Fruit fly (Drosophila melanogaster): ENCODE data around the gene Snup.

Snup gene

dm6 chr3L:2647523-2648378 lies 4.1 kb upstream of the Snup start, which contains the start of gene CG1246:
TSS of gene CG1246 (plus strand) at chr3L:2648048.
- TF ChIP-seq usp (GFP tag; optimal IDR thresholded peaks at IDR 0.05) (no peak), pan (optimal IDR thresholded peaks at IDR 0.05) (no peak), EcR (GFP tag; optimal IDR thresholded peaks at IDR 0.05) (no peak), CG8478 (optimal IDR thresholded peaks at IDR 0.05) (no peak), psq (optimal IDR thresholded peaks at IDR 0.05) (no peak), Dll (optimal IDR thresholded peaks at IDR 0.05) (no peak)

- TF ChIP-seq pan (optimal IDR thresholded peaks at IDR 0.05) (no peak), EcR (GFP tag; optimal IDR thresholded peaks at IDR 0.05) (no peak), Dll (optimal IDR thresholded peaks at IDR 0.05) (no peak), CG8478 (optimal IDR thresholded peaks at IDR 0.05) (no peak), usp (GFP tag; optimal IDR thresholded peaks at IDR 0.05) (no peak)
Observed at dm6 chr3L:2659339-2659738, 7.5 kb downstream of the Snup start, which contains the start of gene CG33233. TSS of gene CG33233 (plus strand) at chr3L:2659639.

DNA sequence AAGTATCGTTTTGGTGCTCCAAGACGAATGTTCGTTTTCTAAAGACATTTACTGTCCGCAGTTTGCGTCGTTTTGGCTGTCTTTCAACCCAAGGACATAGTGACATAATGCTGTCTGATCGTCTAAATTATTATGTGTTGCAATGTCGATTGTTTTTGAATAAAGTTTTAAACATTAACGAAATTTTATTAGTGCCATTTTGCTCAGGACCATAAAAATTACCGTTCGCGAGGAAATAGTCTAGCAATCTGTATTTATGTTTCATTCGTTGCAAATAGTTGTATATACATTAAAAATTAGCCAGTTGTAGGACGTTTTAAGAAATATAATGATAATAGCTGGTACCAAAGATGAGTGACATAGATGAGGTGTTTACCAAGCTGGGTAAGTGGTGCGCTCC lies 9.4 kb downstream of the Snup start, which contains the start of gene CG33234:
TSS of gene CG33234 (plus strand) at position 301 of the 400 bp plus-strand sequence.
- TF ChIP-seq Dll (optimal IDR thresholded peaks at IDR 0.05), result no peak
- TF ChIP-seq EcR (GFP tag; optimal IDR thresholded peaks at IDR 0.05), result no peak
- no peak for TF ChIP-seq usp (GFP tag; optimal IDR thresholded peaks at IDR 0.05)
- no peak for TF ChIP-seq pan (optimal IDR thresholded peaks at IDR 0.05)
- TF ChIP-seq psq (optimal IDR thresholded peaks at IDR 0.05), result no peak
- TF ChIP-seq CG8478 (optimal IDR thresholded peaks at IDR 0.05), result no peak

- TF ChIP-seq psq (optimal IDR thresholded peaks at IDR 0.05), result no peak
- TF ChIP-seq Dll (optimal IDR thresholded peaks at IDR 0.05), result no peak
- TF ChIP-seq pan (optimal IDR thresholded peaks at IDR 0.05), result no peak
- no peak for TF ChIP-seq CG8478 (optimal IDR thresholded peaks at IDR 0.05)
- TF ChIP-seq EcR (GFP tag; optimal IDR thresholded peaks at IDR 0.05), result no peak
- TF ChIP-seq usp (GFP tag; optimal IDR thresholded peaks at IDR 0.05), result no peak
Observed at dm6 chr3L:2702474-2702873, 50.6 kb downstream of the Snup start.
